Worm (Caenorhabditis elegans): ENCODE measurements around the gene C17B7.12.
A peak's percentile ranks its signal among the peaks of the same experiment; 100 is the strongest.

Gene C17B7.12

ce11 chrV:3391005-3391404 lies 38.0 kb downstream of the C17B7.12 start (continued):
- peak; percentile 55 for TF ChIP-seq irx-1 (tag; optimal IDR thresholded peaks at IDR 0.05)
- no peak for TF ChIP-seq Y116A8C.19 (tag; optimal IDR thresholded peaks at IDR 0.05; ENCODE audit: borderline replicate concordance)
- peak; percentile 11 for TF ChIP-seq isw-1 (GFP tag; IDR thresholded peaks at IDR 0.05)
- no peak for TF ChIP-seq unc-62 (GFP tag; optimal IDR thresholded peaks at IDR 0.05)
- TF ChIP-seq mef-2 (tag; optimal IDR thresholded peaks at IDR 0.05): no peak
- peak; percentile 87 for TF ChIP-seq nhr-19 (GFP tag; conservative IDR thresholded peaks at IDR 0.05)
- TF ChIP-seq tbx-2 (tag; optimal IDR thresholded peaks at IDR 0.05): peak; percentile 82
- TF ChIP-seq nhr-85 (tag): peak; percentile 99
- peak; percentile 68 for TF ChIP-seq swsn-7 (tag; optimal IDR thresholded peaks at IDR 0.05)
- no peak for TF ChIP-seq nhr-76 (tag; optimal IDR thresholded peaks at IDR 0.05)
- TF ChIP-seq lin-15B (tag; optimal IDR thresholded peaks at IDR 0.05): no peak
- peak; percentile 95 for TF ChIP-seq nhr-20 (tag; optimal IDR thresholded peaks at IDR 0.05)
- TF ChIP-seq rnt-1 (tag; optimal IDR thresholded peaks at IDR 0.05): peak; percentile 85
- no peak for TF ChIP-seq fkh-10 (GFP tag; optimal IDR thresholded peaks at IDR 0.05)
- TF ChIP-seq hpl-2 (GFP tag; optimal IDR thresholded peaks at IDR 0.05): peak; percentile 64
- TF ChIP-seq fkh-8 (tag; optimal IDR thresholded peaks at IDR 0.05): peak; percentile 23
- peak; percentile 30 for TF ChIP-seq ztf-4 (tag; optimal IDR thresholded peaks at IDR 0.05)
- TF ChIP-seq pax-3 (tag; optimal IDR thresholded peaks at IDR 0.05): no peak
- TF ChIP-seq lin-13 (GFP tag; optimal IDR thresholded peaks at IDR 0.05): peak; percentile 73
- peak; percentile 19 for TF ChIP-seq lir-3 (tag; optimal IDR thresholded peaks at IDR 0.05; ENCODE audit: poor library complexity)
- TF ChIP-seq unc-30 (tag; optimal IDR thresholded peaks at IDR 0.05): no peak
- TF ChIP-seq sptf-1 (tag; optimal IDR thresholded peaks at IDR 0.05): no peak
- no peak for TF ChIP-seq aha-1 (tag; optimal IDR thresholded peaks at IDR 0.05)
- peak; percentile 50 for TF ChIP-seq xbp-1 (tag; optimal IDR thresholded peaks at IDR 0.05)
- no peak for TF ChIP-seq hlh-4 (tag; optimal IDR thresholded peaks at IDR 0.05)
- TF ChIP-seq tlp-1 (tag; optimal IDR thresholded peaks at IDR 0.05): no peak
- TF ChIP-seq elt-2 (tag; optimal IDR thresholded peaks at IDR 0.05): no peak
- TF ChIP-seq egl-13 (tag; optimal IDR thresholded peaks at IDR 0.05): no peak
- no peak for TF ChIP-seq hlh-17 (GFP tag; optimal IDR thresholded peaks at IDR 0.05; ENCODE audit: borderline replicate concordance)
- TF ChIP-seq ceh-63 (GFP tag; optimal IDR thresholded peaks at IDR 0.05): no peak
- TF ChIP-seq nhr-237 (tag; optimal IDR thresholded peaks at IDR 0.05): peak; percentile 67
- peak; percentile 60 to 81 (median 76) for TF ChIP-seq dpl-1 (GFP tag; optimal IDR thresholded peaks at IDR 0.05)
- TF ChIP-seq nhr-71 (tag; optimal IDR thresholded peaks at IDR 0.05): peak; percentile 91
- peak; percentile 89 for TF ChIP-seq snu-23 (GFP tag; optimal IDR thresholded peaks at IDR 0.05)
- TF ChIP-seq ceh-8 (GFP tag; optimal IDR thresholded peaks at IDR 0.05): no peak
- TF ChIP-seq mab-9 (GFP tag; IDR thresholded peaks at IDR 0.05): no peak
- no peak for TF ChIP-seq sox-4 (tag; optimal IDR thresholded peaks at IDR 0.05)
- TF ChIP-seq blmp-1 (tag; optimal IDR thresholded peaks at IDR 0.05): peak; percentile 90
- TF ChIP-seq unc-130 (tag; optimal IDR thresholded peaks at IDR 0.05): peak; percentile 79
- no peak for TF ChIP-seq ceh-90 (tag; optimal IDR thresholded peaks at IDR 0.05)
- TF ChIP-seq efl-1 (optimal IDR thresholded peaks at IDR 0.05): peak; percentile 76 to 82
- peak; percentile 68 to 94 for TF ChIP-seq efl-1 (GFP tag; optimal IDR thresholded peaks at IDR 0.05 in 1 of 2)
- TF ChIP-seq ets-5 (GFP tag; IDR thresholded peaks at IDR 0.05): no peak
- peak; percentile 70 to 87 for TF ChIP-seq lin-35 (GFP tag; optimal IDR thresholded peaks at IDR 0.05)
- TF ChIP-seq ztf-11 (tag; optimal IDR thresholded peaks at IDR 0.05): no peak
- peak; percentile 76 for TF ChIP-seq pag-3 (tag; optimal IDR thresholded peaks at IDR 0.05; ENCODE audit: borderline replicate concordance, insufficient read depth)
- no peak for TF ChIP-seq efl-3 (GFP tag; optimal IDR thresholded peaks at IDR 0.05)
- TF ChIP-seq skn-1 (tag; optimal IDR thresholded peaks at IDR 0.05): peak; percentile 73
- TF ChIP-seq pqm-1 (tag; optimal IDR thresholded peaks at IDR 0.05): no peak
- no peak for TF ChIP-seq ceh-88 (GFP tag; IDR thresholded peaks at IDR 0.05)
- no peak for TF ChIP-seq nhr-12 (tag; optimal IDR thresholded peaks at IDR 0.05)
- peak; percentile 66 for TF ChIP-seq jun-1 (tag; optimal IDR thresholded peaks at IDR 0.05)
- no peak for TF ChIP-seq zag-1 (tag; optimal IDR thresholded peaks at IDR 0.05)
- no peak for TF ChIP-seq nhr-28 (tag; optimal IDR thresholded peaks at IDR 0.05)

Data from whole organism, L1 larva.